Comparison of ENCODE assay signal across 1 fruit fly cellular context in the genomic region with DNA sequence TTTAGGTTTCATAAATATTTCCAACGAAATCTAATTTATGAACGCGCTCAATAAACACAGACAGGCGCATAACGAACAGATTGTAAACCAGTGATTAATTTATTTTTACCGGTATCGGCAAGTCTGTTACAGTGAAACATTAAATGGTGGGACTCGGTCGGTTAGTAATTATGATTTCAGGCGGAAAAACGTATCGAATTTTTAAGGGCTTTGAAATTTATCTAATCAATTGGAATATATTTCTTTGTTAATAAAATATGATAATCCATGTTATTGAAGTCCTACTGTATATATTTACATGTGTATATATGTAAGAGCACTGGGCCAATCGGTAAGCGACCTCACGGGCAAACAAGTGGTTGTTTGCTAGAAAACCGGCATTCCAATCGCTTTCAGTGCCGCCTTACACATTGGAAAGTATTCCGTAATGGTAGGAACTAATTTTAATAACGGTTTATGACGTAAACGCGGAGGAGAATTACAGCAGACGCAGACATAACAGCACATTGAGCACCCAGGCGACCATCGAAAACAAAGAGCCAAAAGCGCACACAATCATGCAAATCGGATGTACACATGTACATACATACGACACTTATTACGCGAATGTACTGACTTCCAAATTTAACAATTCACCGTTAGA.
TF ChIP-seq lines count a peak whose summit lies in the region.

No protein-coding gene starts in this region.

TF ChIP-seq in whole organism, embryonic, 481 proteins besides CTCF, POLR2A, EP300 and RAD21 (continued from another document and continues in another):
- TF ChIP-seq CG4424 (GFP tag; optimal IDR thresholded peaks at IDR 0.05; lab: Kevin White, UChicago) = peak; percentile 71
- peak; percentile 82 for TF ChIP-seq twi (tag; optimal IDR thresholded peaks at IDR 0.05; lab: Kevin White, UChicago)
- no peak for TF ChIP-seq CG15601 (tag; optimal IDR thresholded peaks at IDR 0.05; lab: Kevin White, UChicago)
- TF ChIP-seq caup (GFP tag; optimal IDR thresholded peaks at IDR 0.05; lab: Kevin White, UChicago; ENCODE audit: severe bottlenecking) = peak; percentile 92
- TF ChIP-seq Nf-YB (GFP tag; optimal IDR thresholded peaks at IDR 0.05; lab: Kevin White, UChicago) = peak; percentile 85
- peak; percentile 97 for TF ChIP-seq Mrtf (GFP tag; IDR thresholded peaks at IDR 0.05; lab: Robert Waterston, UW)
- no peak for TF ChIP-seq sna (GFP tag; IDR thresholded peaks at IDR 0.05; lab: Robert Waterston, UW; ENCODE audit: partially characterized antibody)
- TF ChIP-seq ara (GFP tag; IDR thresholded peaks at IDR 0.05; lab: Robert Waterston, UW) = peak; percentile 86
- peak; percentile 97 for TF ChIP-seq so (GFP tag; IDR thresholded peaks at IDR 0.05; lab: Robert Waterston, UW)
- TF ChIP-seq CG17359 (tag; optimal IDR thresholded peaks at IDR 0.05; lab: Kevin White, UChicago) = peak; percentile 85
- TF ChIP-seq CG15011 (GFP tag; optimal IDR thresholded peaks at IDR 0.05; lab: Kevin White, UChicago) = peak; percentile 90
- peak; percentile 94 for TF ChIP-seq H15 (GFP tag; IDR thresholded peaks at IDR 0.05; lab: Robert Waterston, UW)
- TF ChIP-seq dpn (GFP tag; optimal IDR thresholded peaks at IDR 0.05; lab: Kevin White, UChicago) = peak; percentile 93 to 96
- peak; percentile 68 for TF ChIP-seq org-1 (GFP tag; optimal IDR thresholded peaks at IDR 0.05; lab: Kevin White, UChicago)
- TF ChIP-seq ab (GFP tag; optimal IDR thresholded peaks at IDR 0.05; lab: Kevin White, UChicago) = peak; percentile 74
- peak; percentile 96 for TF ChIP-seq H2.0 (GFP tag; IDR thresholded peaks at IDR 0.05; lab: Robert Waterston, UW)
- TF ChIP-seq CG15073 (GFP tag; optimal IDR thresholded peaks at IDR 0.05; lab: Kevin White, UChicago) = peak; percentile 51
- peak; percentile 94 for TF ChIP-seq E2f1 (GFP tag; IDR thresholded peaks at IDR 0.05; lab: Robert Waterston, UW)
- peak; percentile 92 for TF ChIP-seq MBD-R2 (GFP tag; IDR thresholded peaks at IDR 0.05; lab: Robert Waterston, UW)
- TF ChIP-seq CG12299 (tag; optimal IDR thresholded peaks at IDR 0.05; lab: Kevin White, UChicago) = peak; percentile 89
- no peak for TF ChIP-seq scrt (GFP tag; optimal IDR thresholded peaks at IDR 0.05; lab: Kevin White, UChicago)
- no peak for TF ChIP-seq gsb-n (tag; optimal IDR thresholded peaks at IDR 0.05; lab: Kevin White, UChicago)
- peak; percentile 81 for TF ChIP-seq CG34376 (GFP tag; optimal IDR thresholded peaks at IDR 0.05; lab: Kevin White, UChicago)
- TF ChIP-seq jumu (GFP tag; optimal IDR thresholded peaks at IDR 0.05; lab: Kevin White, UChicago) = peak; percentile 62
- peak; percentile 98 for TF ChIP-seq CG11456 (GFP tag; IDR thresholded peaks at IDR 0.05; lab: Robert Waterston, UW)
- TF ChIP-seq Hand (GFP tag; optimal IDR thresholded peaks at IDR 0.05; lab: Kevin White, UChicago) = peak; percentile 92
- peak; percentile 82 for TF ChIP-seq phol (tag; optimal IDR thresholded peaks at IDR 0.05; lab: Kevin White, UChicago)
- peak; percentile 96 for TF ChIP-seq CG7372 (GFP tag; IDR thresholded peaks at IDR 0.05; lab: Robert Waterston, UW)
- TF ChIP-seq Adf1 (GFP tag; IDR thresholded peaks at IDR 0.05; lab: Robert Waterston, UW) = peak; percentile 79
- TF ChIP-seq CG15696 (tag; optimal IDR thresholded peaks at IDR 0.05; lab: Kevin White, UChicago) = peak; percentile 53
- peak; percentile 92 for TF ChIP-seq Oaz (GFP tag; IDR thresholded peaks at IDR 0.05; lab: Robert Waterston, UW)
- peak; percentile 94 for TF ChIP-seq CrebB (tag; optimal IDR thresholded peaks at IDR 0.05; lab: Kevin White, UChicago)
- TF ChIP-seq fd102C (GFP tag; optimal IDR thresholded peaks at IDR 0.05; lab: Kevin White, UChicago) = no peak
- peak; percentile 84 for TF ChIP-seq CG7786 (GFP tag; optimal IDR thresholded peaks at IDR 0.05; lab: Kevin White, UChicago)
- peak; percentile 1 for TF ChIP-seq Dp (GFP tag; optimal IDR thresholded peaks at IDR 0.05; lab: Kevin White, UChicago)
- no peak for TF ChIP-seq Sry-β (GFP tag; optimal IDR thresholded peaks at IDR 0.05; lab: Kevin White, UChicago)
- TF ChIP-seq maf-S (GFP tag; optimal IDR thresholded peaks at IDR 0.05; lab: Kevin White, UChicago) = peak; percentile 71
- no peak for TF ChIP-seq amos (GFP tag; IDR thresholded peaks at IDR 0.05; lab: Robert Waterston, UW; ENCODE audit: partially characterized antibody)
- peak; percentile 94 for TF ChIP-seq mam (GFP tag; optimal IDR thresholded peaks at IDR 0.05; lab: Kevin White, UChicago)
- TF ChIP-seq bsh (GFP tag; optimal IDR thresholded peaks at IDR 0.05; lab: Kevin White, UChicago) = peak; percentile 58 to 89
- peak; percentile 72 for TF ChIP-seq pum (GFP tag; optimal IDR thresholded peaks at IDR 0.05; lab: Kevin White, UChicago)
- peak; percentile 95 for TF ChIP-seq Xbp1 (GFP tag; optimal IDR thresholded peaks at IDR 0.05; lab: Kevin White, UChicago)
- peak; percentile 85 for TF ChIP-seq HLH54F (GFP tag; optimal IDR thresholded peaks at IDR 0.05; lab: Kevin White, UChicago)
- peak; percentile 95 for TF ChIP-seq lmd (GFP tag; IDR thresholded peaks at IDR 0.05; lab: Robert Waterston, UW)
- TF ChIP-seq nom (GFP tag; optimal IDR thresholded peaks at IDR 0.05; lab: Kevin White, UChicago) = no peak
- peak; percentile 50 for TF ChIP-seq NK7.1 (GFP tag; optimal IDR thresholded peaks at IDR 0.05; lab: Kevin White, UChicago)
- TF ChIP-seq CG16815 (GFP tag; optimal IDR thresholded peaks at IDR 0.05; lab: Kevin White, UChicago) = peak; percentile 73
- TF ChIP-seq bbx (GFP tag; IDR thresholded peaks at IDR 0.05; lab: Robert Waterston, UW; ENCODE audit: partially characterized antibody) = no peak
- TF ChIP-seq nau (GFP tag; optimal IDR thresholded peaks at IDR 0.05; lab: Kevin White, UChicago) = no peak
- TF ChIP-seq bowl (GFP tag; IDR thresholded peaks at IDR 0.05; lab: Robert Waterston, UW) = peak; percentile 95
- peak; percentile 94 for TF ChIP-seq stc (GFP tag; IDR thresholded peaks at IDR 0.05; lab: Robert Waterston, UW)
- TF ChIP-seq CG33213 (GFP tag; optimal IDR thresholded peaks at IDR 0.05; lab: Kevin White, UChicago) = no peak
- TF ChIP-seq Six4 (GFP tag; optimal IDR thresholded peaks at IDR 0.05; lab: Kevin White, UChicago) = peak; percentile 83
- TF ChIP-seq CG10321 (GFP tag; IDR thresholded peaks at IDR 0.05; lab: Robert Waterston, UW) = peak; percentile 79
- TF ChIP-seq CG10565 (GFP tag; optimal IDR thresholded peaks at IDR 0.05; lab: Kevin White, UChicago) = peak; percentile 24
- TF ChIP-seq CG3407 (GFP tag; optimal IDR thresholded peaks at IDR 0.05; lab: Kevin White, UChicago) = peak; percentile 69
- peak; percentile 94 for TF ChIP-seq Fer1 (GFP tag; optimal IDR thresholded peaks at IDR 0.05; lab: Kevin White, UChicago)
- peak; percentile 79 for TF ChIP-seq CG1024 (GFP tag; IDR thresholded peaks at IDR 0.05; lab: Robert Waterston, UW)
- peak; percentile 95 for TF ChIP-seq Ada2b (GFP tag; IDR thresholded peaks at IDR 0.05; lab: Robert Waterston, UW)
- peak; percentile 79 for TF ChIP-seq CG17612 (GFP tag; IDR thresholded peaks at IDR 0.05; lab: Robert Waterston, UW)
- peak; percentile 48 for TF ChIP-seq Sry-δ (GFP tag; optimal IDR thresholded peaks at IDR 0.05; lab: Kevin White, UChicago)
- no peak for TF ChIP-seq hb (GFP tag; IDR thresholded peaks at IDR 0.05; lab: Robert Waterston, UW; ENCODE audit: partially characterized antibody)
- peak; percentile 75 for TF ChIP-seq cato (GFP tag; optimal IDR thresholded peaks at IDR 0.05; lab: Kevin White, UChicago; ENCODE audit: borderline replicate concordance)
- peak in 1 of 2 experiments; percentile 93 for TF ChIP-seq Eip74EF (GFP tag; optimal IDR thresholded peaks at IDR 0.05; lab: Kevin White, UChicago)
- TF ChIP-seq psq (GFP tag; optimal IDR thresholded peaks at IDR 0.05; lab: Kevin White, UChicago) = peak; percentile 76
- TF ChIP-seq Stat92E (GFP tag; optimal IDR thresholded peaks at IDR 0.05; lab: Kevin White, UChicago) = no peak
- TF ChIP-seq ttk (GFP tag; IDR thresholded peaks at IDR 0.05; lab: Robert Waterston, UW) = peak; percentile 92
- TF ChIP-seq jing (GFP tag; optimal IDR thresholded peaks at IDR 0.05; lab: Kevin White, UChicago) = peak; percentile 78
- TF ChIP-seq eve (GFP tag; optimal IDR thresholded peaks at IDR 0.05; lab: Kevin White, UChicago) = no peak
- TF ChIP-seq bcd (GFP tag; optimal IDR thresholded peaks at IDR 0.05; lab: Kevin White, UChicago) = peak; percentile 92
- TF ChIP-seq CG9727 (GFP tag; optimal IDR thresholded peaks at IDR 0.05; lab: Kevin White, UChicago) = peak; percentile 88
- TF ChIP-seq dmrt99B (tag; optimal IDR thresholded peaks at IDR 0.05; lab: Kevin White, UChicago) = peak; percentile 95
- TF ChIP-seq pho (GFP tag; optimal IDR thresholded peaks at IDR 0.05; lab: Kevin White, UChicago) = peak; percentile 88
- TF ChIP-seq CG14860 (GFP tag; IDR thresholded peaks at IDR 0.05; lab: Robert Waterston, UW; ENCODE audit: partially characterized antibody) = no peak
- peak; percentile 82 for TF ChIP-seq kah (GFP tag; optimal IDR thresholded peaks at IDR 0.05; lab: Kevin White, UChicago)
- TF ChIP-seq tap (tag; optimal IDR thresholded peaks at IDR 0.05; lab: Kevin White, UChicago) = peak; percentile 96
- TF ChIP-seq MTF-1 (GFP tag; optimal IDR thresholded peaks at IDR 0.05; lab: Kevin White, UChicago; ENCODE audit: borderline replicate concordance) = peak; percentile 31
- TF ChIP-seq HLH4C (GFP tag; IDR thresholded peaks at IDR 0.05; lab: Robert Waterston, UW; ENCODE audit: partially characterized antibody) = no peak
- TF ChIP-seq Sox102F (GFP tag; optimal IDR thresholded peaks at IDR 0.05; lab: Kevin White, UChicago) = peak; percentile 96
- peak; percentile 75 for TF ChIP-seq CG4820 (GFP tag; optimal IDR thresholded peaks at IDR 0.05; lab: Kevin White, UChicago)
- peak; percentile 95 for TF ChIP-seq Aef1 (GFP tag; IDR thresholded peaks at IDR 0.05; lab: Robert Waterston, UW)
- peak; percentile 93 for TF ChIP-seq Dek (tag; optimal IDR thresholded peaks at IDR 0.05; lab: Kevin White, UChicago)
- TF ChIP-seq CG6683 (GFP tag; optimal IDR thresholded peaks at IDR 0.05; lab: Kevin White, UChicago) = peak; percentile 54
- no peak for TF ChIP-seq CG8290 (GFP tag; optimal IDR thresholded peaks at IDR 0.05; lab: Kevin White, UChicago)
- TF ChIP-seq CG8290 (tag; optimal IDR thresholded peaks at IDR 0.05; lab: Kevin White, UChicago) = no peak
- TF ChIP-seq corto (GFP tag; optimal IDR thresholded peaks at IDR 0.05; lab: Kevin White, UChicago) = peak; percentile 60
- peak; percentile 71 for TF ChIP-seq Hmx (GFP tag; optimal IDR thresholded peaks at IDR 0.05; lab: Kevin White, UChicago)
- TF ChIP-seq HLH3B (GFP tag; IDR thresholded peaks at IDR 0.05; lab: Robert Waterston, UW) = peak; percentile 96
- no peak; the same call in 2 of the 3 replicates for TF ChIP-seq mld (GFP tag; IDR thresholded peaks at IDR 0.05; lab: Robert Waterston, UW; ENCODE audit: partially characterized antibody)
- TF ChIP-seq chif (GFP tag; optimal IDR thresholded peaks at IDR 0.05; lab: Kevin White, UChicago) = peak; percentile 82 to 88
- peak; percentile 97 for TF ChIP-seq CG9932 (GFP tag; IDR thresholded peaks at IDR 0.05; lab: Robert Waterston, UW)
- peak; percentile 91 for TF ChIP-seq sd (tag; optimal IDR thresholded peaks at IDR 0.05; lab: Kevin White, UChicago)
- TF ChIP-seq yki (optimal IDR thresholded peaks at IDR 0.05; lab: Kevin White, UChicago) = no peak
- TF ChIP-seq CG6654 (GFP tag; optimal IDR thresholded peaks at IDR 0.05; lab: Kevin White, UChicago) = peak; percentile 32
- TF ChIP-seq sr (GFP tag; IDR thresholded peaks at IDR 0.05; lab: Robert Waterston, UW) = peak; percentile 85; the same call in 2 of the 3 replicates
- no peak for TF ChIP-seq D (optimal IDR thresholded peaks at IDR 0.05; lab: Kevin White, UChicago)
- peak; percentile 46 for TF ChIP-seq D (GFP tag; optimal IDR thresholded peaks at IDR 0.05; lab: Kevin White, UChicago)
- TF ChIP-seq h (optimal IDR thresholded peaks at IDR 0.05; lab: Kevin White, UChicago) = no peak
- TF ChIP-seq unpg (GFP tag; optimal IDR thresholded peaks at IDR 0.05; lab: Kevin White, UChicago) = peak; percentile 93
- TF ChIP-seq Ssrp (tag; optimal IDR thresholded peaks at IDR 0.05; lab: Kevin White, UChicago) = peak; percentile 85
- peak; percentile 83 for TF ChIP-seq peb (GFP tag; IDR thresholded peaks at IDR 0.05; lab: Robert Waterston, UW)
- peak; percentile 88 for TF ChIP-seq CG1602 (GFP tag; optimal IDR thresholded peaks at IDR 0.05; lab: Kevin White, UChicago)
- TF ChIP-seq gsb (GFP tag; IDR thresholded peaks at IDR 0.05; lab: Robert Waterston, UW) = peak; percentile 93
- TF ChIP-seq CG17186 (GFP tag; optimal IDR thresholded peaks at IDR 0.05; lab: Kevin White, UChicago) = no peak
- TF ChIP-seq seq (GFP tag; IDR thresholded peaks at IDR 0.05; lab: Robert Waterston, UW) = peak; percentile 96
- TF ChIP-seq Side (GFP tag; optimal IDR thresholded peaks at IDR 0.05; lab: Kevin White, UChicago) = peak; percentile 77
- peak; percentile 92 for TF ChIP-seq CG12744 (GFP tag; optimal IDR thresholded peaks at IDR 0.05; lab: Kevin White, UChicago)
- peak; percentile 91 for TF ChIP-seq CG18619 (GFP tag; optimal IDR thresholded peaks at IDR 0.05; lab: Kevin White, UChicago)
- TF ChIP-seq HHEX (GFP tag; optimal IDR thresholded peaks at IDR 0.05; lab: Kevin White, UChicago) = peak; percentile 86
- peak; percentile 93 for TF ChIP-seq cas (GFP tag; IDR thresholded peaks at IDR 0.05; lab: Robert Waterston, UW)
- TF ChIP-seq Xrp1 (GFP tag; IDR thresholded peaks at IDR 0.05; lab: Robert Waterston, UW) = peak; percentile 92
- TF ChIP-seq Myb (GFP tag; optimal IDR thresholded peaks at IDR 0.05; lab: Kevin White, UChicago) = peak; percentile 51
- TF ChIP-seq gcm2 (GFP tag; optimal IDR thresholded peaks at IDR 0.05; lab: Kevin White, UChicago) = peak; percentile 77
- peak; percentile 93 for TF ChIP-seq CG8924 (tag; optimal IDR thresholded peaks at IDR 0.05; lab: Kevin White, UChicago)
- TF ChIP-seq CG8388 (GFP tag; optimal IDR thresholded peaks at IDR 0.05; lab: Kevin White, UChicago) = peak; percentile 70
- peak; percentile 98 for TF ChIP-seq lilli (GFP tag; optimal IDR thresholded peaks at IDR 0.05; lab: Kevin White, UChicago)
- peak; percentile 52 for TF ChIP-seq sima (GFP tag; optimal IDR thresholded peaks at IDR 0.05; lab: Kevin White, UChicago)
- TF ChIP-seq CG7839 (tag; optimal IDR thresholded peaks at IDR 0.05; lab: Kevin White, UChicago) = peak; percentile 96
- TF ChIP-seq ato (GFP tag; IDR thresholded peaks at IDR 0.05; lab: Robert Waterston, UW; ENCODE audit: partially characterized antibody) = no peak
- peak; percentile 93 for TF ChIP-seq toy (GFP tag; IDR thresholded peaks at IDR 0.05; lab: Robert Waterston, UW)
- peak; percentile 93 for TF ChIP-seq CG32772 (GFP tag; IDR thresholded peaks at IDR 0.05; lab: Robert Waterston, UW)
- TF ChIP-seq vnd (GFP tag; IDR thresholded peaks at IDR 0.05; lab: Robert Waterston, UW; ENCODE audit: partially characterized antibody) = no peak
- peak; percentile 65 for TF ChIP-seq wek (GFP tag; optimal IDR thresholded peaks at IDR 0.05; lab: Kevin White, UChicago)
